Worm (Caenorhabditis elegans): ENCODE measurements around the gene ZK632.14.

Gene ZK632.14

ce11 chrIII:9798478-9799157 lies 14.6 kb upstream of the ZK632.14 start, which contains the start of gene ZK632.2:
Gene ZK632.2 (plus strand): TSS chrIII:9799107.
- TF ChIP-seq hrde-1 (tag; optimal IDR thresholded peaks at IDR 0.05; ENCODE audit: borderline replicate concordance), result peak; percentile 16
- peak; percentile 49 for TF ChIP-seq lsl-1 (GFP tag; optimal IDR thresholded peaks at IDR 0.05)
- TF ChIP-seq unc-130 (GFP tag; optimal IDR thresholded peaks at IDR 0.05), result no peak
- TF ChIP-seq hsf-1 (GFP tag; IDR thresholded peaks at IDR 0.05), result peak; percentile 27; the same call in 1 of the 2 replicates
- no peak for TF ChIP-seq hmg-1.2 (GFP tag; IDR thresholded peaks at IDR 0.05)
- TF ChIP-seq F49E8.2 (tag; optimal IDR thresholded peaks at IDR 0.05; ENCODE audit: insufficient read depth), result peak; percentile 3
- peak; percentile 44; the same call in 1 of the 2 replicates for TF ChIP-seq madf-6 (GFP tag; IDR thresholded peaks at IDR 0.05)
- TF ChIP-seq snpc-3.4 (tag; optimal IDR thresholded peaks at IDR 0.05), result peak; percentile 24
- no peak for TF ChIP-seq gei-17 (GFP tag; optimal IDR thresholded peaks at IDR 0.05)
- peak; percentile 26 for TF ChIP-seq lin-54 (GFP tag; optimal IDR thresholded peaks at IDR 0.05)
- TF ChIP-seq D2030.7 (GFP tag; IDR thresholded peaks at IDR 0.05), result 0 out of 2 replicates have a peak, but pooled peaks have one; percentile 8
- no peak for TF ChIP-seq ama-1 (optimal IDR thresholded peaks at IDR 0.05)
- peak in 1 of 2 experiments; percentile 0 for TF ChIP-seq ama-1 (GFP tag; optimal IDR thresholded peaks at IDR 0.05)

ce11 chrIII:9802045-9802444 lies 11.2 kb upstream of the ZK632.14 start:
- no peak for TF ChIP-seq xnd-1 (tag; optimal IDR thresholded peaks at IDR 0.05)
- no peak for TF ChIP-seq sdz-38 (tag; optimal IDR thresholded peaks at IDR 0.05)
- TF ChIP-seq repo-1 (tag; optimal IDR thresholded peaks at IDR 0.05), result no peak
- TF ChIP-seq lin-26 (GFP tag; IDR thresholded peaks at IDR 0.05), result peak; percentile 51
- no peak for TF ChIP-seq ccch-3 (GFP tag; optimal IDR thresholded peaks at IDR 0.05)
- TF ChIP-seq snpc-3.4 (tag; optimal IDR thresholded peaks at IDR 0.05), result no peak
- no peak for TF ChIP-seq F23B12.7 (tag; optimal IDR thresholded peaks at IDR 0.05; ENCODE audit: insufficient read depth)
- no peak for TF ChIP-seq ceh-58 (GFP tag; IDR thresholded peaks at IDR 0.05)
- TF ChIP-seq Y67H2A.10 (GFP tag; conservative IDR thresholded peaks at IDR 0.05), result no peak
- TF ChIP-seq ztf-26 (tag; optimal IDR thresholded peaks at IDR 0.05), result no peak
- TF ChIP-seq F49E8.2 (tag; optimal IDR thresholded peaks at IDR 0.05; ENCODE audit: insufficient read depth), result peak; percentile 9
- TF ChIP-seq athp-1 (tag; optimal IDR thresholded peaks at IDR 0.05), result peak; percentile 4
- peak; percentile 53; the same call in 1 of the 2 replicates for TF ChIP-seq hsf-1 (GFP tag; IDR thresholded peaks at IDR 0.05)
- no peak for TF ChIP-seq F55B11.4 (tag; optimal IDR thresholded peaks at IDR 0.05; ENCODE audit: borderline replicate concordance, insufficient read depth)
- no peak for TF ChIP-seq bed-2 (GFP tag; IDR thresholded peaks at IDR 0.05)
- TF ChIP-seq pha-4 (tag; optimal IDR thresholded peaks at IDR 0.05), result no peak
- TF ChIP-seq Y53G8AR.9 (GFP tag; conservative IDR thresholded peaks at IDR 0.05), result no peak
- TF ChIP-seq zfh-2 (GFP tag; conservative IDR thresholded peaks at IDR 0.05), result no peak
- no peak for TF ChIP-seq akir-1 (GFP tag; optimal IDR thresholded peaks at IDR 0.05)
- no peak for TF ChIP-seq somi-1 (GFP tag; optimal IDR thresholded peaks at IDR 0.05)
- TF ChIP-seq nfya-2 (GFP tag; IDR thresholded peaks at IDR 0.05), result no peak
- peak; percentile 73 for TF ChIP-seq him-1 (tag; optimal IDR thresholded peaks at IDR 0.05)
- TF ChIP-seq hlh-26 (GFP tag; conservative IDR thresholded peaks at IDR 0.05), result no peak
- TF ChIP-seq ama-1 (optimal IDR thresholded peaks at IDR 0.05), result no peak
- no peak for TF ChIP-seq ama-1 (GFP tag; optimal IDR thresholded peaks at IDR 0.05)
- no peak for TF ChIP-seq ceh-100 (GFP tag; IDR thresholded peaks at IDR 0.05)
- 0 out of 2 replicates have a peak, but pooled peaks have one; percentile 29 for TF ChIP-seq dox-1 (GFP tag; IDR thresholded peaks at IDR 0.05)
- TF ChIP-seq hrde-1 (tag; optimal IDR thresholded peaks at IDR 0.05; ENCODE audit: borderline replicate concordance), result peak; percentile 2
- no peak for TF ChIP-seq madf-10 (tag; optimal IDR thresholded peaks at IDR 0.05)
- TF ChIP-seq lir-1 (GFP tag; conservative IDR thresholded peaks at IDR 0.05), result no peak
- 0 out of 2 replicates have a peak, but pooled peaks have one; percentile 21 for TF ChIP-seq Y79H2A.3 (GFP tag; conservative IDR thresholded peaks at IDR 0.05)
- TF ChIP-seq Y95B8A.8 (GFP tag; IDR thresholded peaks at IDR 0.05), result 0 out of 2 replicates have a peak, but pooled peaks have one; percentile 67
- no peak for TF ChIP-seq snpc-4 (GFP tag; optimal IDR thresholded peaks at IDR 0.05)
- TF ChIP-seq snpc-4 (tag; optimal IDR thresholded peaks at IDR 0.05), result no peak
- no peak for TF ChIP-seq F10E7.11 (tag; optimal IDR thresholded peaks at IDR 0.05)
